Fruit fly (Drosophila melanogaster) whole organism, wandering third instar larva: ENCODE measurements around the gene Gr93c.

Experiments
- Dfd ChIP-seq: fragments of >200 bp; optimal IDR thresholded peaks from 2 replicates; lab custom pipeline; 2017; ENCODE audit warnings: missing biosample characterization, missing genetic modification characterization
- Hr83 ChIP-seq: fragments of 200-300 bp; sonication (Bioruptor generic); optimal IDR thresholded peaks from 2 replicates; lab custom pipeline; 2016; ENCODE audit warnings: missing biosample characterization, mild to moderate bottlenecking, missing genetic modification characterization, moderate library complexity; ENCODE audit not compliant: poor library complexity, severe bottlenecking
- lola ChIP-seq: fragments of >200 bp; optimal IDR thresholded peaks from 2 replicates; lab custom pipeline; 2017; ENCODE audit warnings: missing biosample characterization, missing genetic modification characterization

dm6 chr3R:21867819-21868218 lies 22.8 kb upstream of the Gr93c start, which contains the start of the genes CG6569 and Cby:
- no peak for TF ChIP-seq lola (GFP tag; lab: Kevin White, UChicago)
- TF ChIP-seq Dfd (GFP tag; lab: Kevin White, UChicago) = no peak
- TF ChIP-seq Hr83 = no peak
